Fruit fly (Drosophila melanogaster) whole organism, wandering third instar larva: Measurements from ENCODE around the gene CG12590.

Source experiments
- Abd-B ChIP-seq: fragments of >200 bp; optimal IDR thresholded peaks from 2 replicates; lab custom pipeline; 2017; ENCODE audit warnings: missing biosample characterization, missing genetic modification characterization
- CG32264 ChIP-seq: fragments of 200-800 bp; sonication (Bioruptor generic); optimal IDR thresholded peaks from 2 replicates; lab custom pipeline; 2016; ENCODE audit warnings: missing biosample characterization, missing genetic modification characterization
- CG9705 ChIP-seq: fragments of 200-800 bp; sonication (Bioruptor generic); optimal IDR thresholded peaks from 2 replicates; lab custom pipeline; 2018; ENCODE audit warnings: missing biosample characterization, mild to moderate bottlenecking, missing genetic modification characterization
- CrebA ChIP-seq: fragments of 200-800 bp; sonication (Bioruptor generic); optimal IDR thresholded peaks from 2 replicates; lab custom pipeline; 2016; ENCODE audit warnings: missing biosample characterization, mild to moderate bottlenecking, missing genetic modification characterization, borderline replicate concordance
- Dfd ChIP-seq: fragments of >200 bp; optimal IDR thresholded peaks from 2 replicates; lab custom pipeline; 2017; ENCODE audit warnings: missing biosample characterization, missing genetic modification characterization
- Dif ChIP-seq: fragments of 200-275, 200-300 bp; sonication (Bioruptor generic); optimal IDR thresholded peaks from 2 replicates; lab custom pipeline; 2018; ENCODE audit warnings: missing biosample characterization, missing genetic modification characterization; ENCODE audit not compliant: partially characterized antibody
- GATAd ChIP-seq: sonication (Bioruptor generic); optimal IDR thresholded peaks from 2 replicates; lab custom pipeline; 2016; ENCODE audit warnings: missing biosample characterization, missing genetic modification characterization
- HLH106 ChIP-seq: fragments of 200-800 bp; optimal IDR thresholded peaks from 3 replicates; lab custom pipeline; 2019; ENCODE audit warnings: missing biosample characterization, mild to moderate bottlenecking, missing genetic modification characterization, moderate library complexity
- Hnf4 ChIP-seq: fragments of 200-800 bp; sonication (Bioruptor generic); optimal IDR thresholded peaks from 2 replicates; lab custom pipeline; 2016; ENCODE audit warnings: missing biosample characterization, mild to moderate bottlenecking, missing genetic modification characterization
- Hr78 ChIP-seq: fragments of >200 bp; optimal IDR thresholded peaks from 2 replicates; lab custom pipeline; 2017; ENCODE audit warnings: missing biosample characterization, missing genetic modification characterization
- Hr83 ChIP-seq: fragments of 200-300 bp; sonication (Bioruptor generic); optimal IDR thresholded peaks from 2 replicates; lab custom pipeline; 2016; ENCODE audit warnings: missing biosample characterization, mild to moderate bottlenecking, missing genetic modification characterization, moderate library complexity; ENCODE audit not compliant: poor library complexity, severe bottlenecking
- Jra ChIP-seq: sonication (Bioruptor generic); optimal IDR thresholded peaks from 2 replicates; lab custom pipeline; 2016; ENCODE audit warnings: missing biosample characterization, missing genetic modification characterization
- Mio ChIP-seq: sonication (Bioruptor generic); optimal IDR thresholded peaks from 2 replicates; lab custom pipeline; 2016; ENCODE audit warnings: missing biosample characterization, missing genetic modification characterization
- Myc ChIP-seq: fragments of >200 bp; optimal IDR thresholded peaks from 2 replicates; lab custom pipeline; 2017
- N ChIP-seq: fragments of >200 bp; optimal IDR thresholded peaks from 2 replicates; lab custom pipeline; 2018; ENCODE audit warnings: missing biosample characterization, missing external identifiers, missing genetic modification characterization
- OdsH ChIP-seq: fragments of 200-800 bp; sonication (Bioruptor generic); optimal IDR thresholded peaks from 2 replicates; lab custom pipeline; 2016; ENCODE audit warnings: missing biosample characterization, mild to moderate bottlenecking, missing genetic modification characterization
- Rel ChIP-seq, 2 experiments: fragments of 200-800 bp; sonication (Bioruptor generic) in 1 of 2; optimal IDR thresholded peaks; 2 replicates in 1 of 2; 3 replicates in 1 of 2; lab custom pipeline; 2016 to 2019; ENCODE audit warnings: mild to moderate bottlenecking in 2 of 2, missing biosample characterization in 2 of 2, missing genetic modification characterization in 2 of 2, moderate library complexity in 1 of 2
- Sp1 ChIP-seq: fragments of 200-800 bp; sonication (Bioruptor generic); optimal IDR thresholded peaks from 3 replicates; lab custom pipeline; 2019; ENCODE audit warnings: missing biosample characterization, mild to moderate bottlenecking, missing genetic modification characterization, moderate library complexity
- Vsx2 ChIP-seq: fragments of 200-300, 225-300 bp; sonication (Bioruptor generic); optimal IDR thresholded peaks from 2 replicates; lab custom pipeline; 2018; ENCODE audit warnings: missing biosample characterization, missing genetic modification characterization; ENCODE audit not compliant: partially characterized antibody
- br ChIP-seq: fragments of 200-800 bp; sonication (Bioruptor generic); optimal IDR thresholded peaks from 2 replicates; lab custom pipeline; 2016; ENCODE audit warnings: missing biosample characterization, missing genetic modification characterization
- brk ChIP-seq: fragments of 200-800 bp; sonication (Bioruptor generic); optimal IDR thresholded peaks from 2 replicates; lab custom pipeline; 2016; ENCODE audit warnings: missing biosample characterization, mild to moderate bottlenecking, missing genetic modification characterization
- dl ChIP-seq, 2 experiments: fragments of 175-275, 200-275 bp in 1 of 2; fragments of 200-275 bp in 1 of 2; sonication (Bioruptor generic); optimal IDR thresholded peaks; lab custom pipeline; 2018; ENCODE audit warnings: mild to moderate bottlenecking in 2 of 2, missing biosample characterization in 2 of 2, missing genetic modification characterization in 2 of 2, moderate library complexity in 2 of 2; ENCODE audit not compliant: partially characterized antibody in 2 of 2, insufficient read depth in 1 of 2
- dmrt93B ChIP-seq: fragments of 200-800 bp; sonication (Bioruptor generic); optimal IDR thresholded peaks from 2 replicates; lab custom pipeline; 2018; ENCODE audit warnings: missing biosample characterization, mild to moderate bottlenecking, missing genetic modification characterization
- dsf ChIP-seq: sonication (Bioruptor generic); optimal IDR thresholded peaks from 2 replicates; lab custom pipeline; 2016; ENCODE audit warnings: missing biosample characterization, missing genetic modification characterization, borderline replicate concordance
- ey ChIP-seq: fragments of 200-800 bp; sonication (Bioruptor generic); optimal IDR thresholded peaks from 2 replicates; lab custom pipeline; 2016; ENCODE audit warnings: missing biosample characterization, missing genetic modification characterization
- foxo ChIP-seq, 2 experiments: fragments of 200-800 bp; sonication (Bioruptor generic); optimal IDR thresholded peaks; 2 replicates in 1 of 2; 3 replicates in 1 of 2; lab custom pipeline; 2016 to 2017; ENCODE audit warnings: missing biosample characterization in 2 of 2, missing genetic modification characterization in 2 of 2
- fru ChIP-seq: fragments of 200-800 bp; sonication (Bioruptor generic); optimal IDR thresholded peaks from 3 replicates; lab custom pipeline; 2016; ENCODE audit warnings: missing biosample characterization, mild to moderate bottlenecking, missing genetic modification characterization
- h ChIP-seq: fragments of 200-800 bp; sonication (Bioruptor generic); optimal IDR thresholded peaks from 3 replicates; lab custom pipeline; 2016; ENCODE audit warnings: missing biosample characterization, mild to moderate bottlenecking, missing genetic modification characterization
- jim ChIP-seq: fragments of 175-275, 200-325 bp; sonication (Bioruptor generic); optimal IDR thresholded peaks from 2 replicates; lab custom pipeline; 2016; ENCODE audit warnings: missing biosample characterization, mild to moderate bottlenecking, missing genetic modification characterization
- lola ChIP-seq: fragments of >200 bp; optimal IDR thresholded peaks from 2 replicates; lab custom pipeline; 2017; ENCODE audit warnings: missing biosample characterization, missing genetic modification characterization
- pan ChIP-seq: fragments of >200 bp; optimal IDR thresholded peaks from 2 replicates; lab custom pipeline; 2017
- psq ChIP-seq: fragments of 200-800 bp; sonication (Bioruptor generic); optimal IDR thresholded peaks from 3 replicates; lab custom pipeline; 2017; ENCODE audit warnings: missing biosample characterization, mild to moderate bottlenecking, missing genetic modification characterization, moderate library complexity
- rgr ChIP-seq: fragments of 200-800 bp; sonication (Bioruptor generic); optimal IDR thresholded peaks from 3 replicates; lab custom pipeline; 2016; ENCODE audit warnings: missing biosample characterization, mild to moderate bottlenecking, missing genetic modification characterization
- sage ChIP-seq: fragments of 200-800 bp; sonication (Bioruptor generic); optimal IDR thresholded peaks from 2 replicates; lab custom pipeline; 2016; ENCODE audit warnings: missing biosample characterization, mild to moderate bottlenecking, missing genetic modification characterization
- sv ChIP-seq: fragments of 200-800 bp; sonication (Bioruptor generic); optimal IDR thresholded peaks from 3 replicates; lab custom pipeline; 2016; ENCODE audit warnings: missing biosample characterization, missing genetic modification characterization
- tai ChIP-seq: sonication (Bioruptor generic); optimal IDR thresholded peaks from 2 replicates; lab custom pipeline; 2016; ENCODE audit warnings: missing biosample characterization, missing genetic modification characterization
- usp ChIP-seq: fragments of >200 bp; optimal IDR thresholded peaks from 2 replicates; lab custom pipeline; 2017; ENCODE audit warnings: missing biosample characterization, missing genetic modification characterization
- woc ChIP-seq: sonication (Bioruptor generic); optimal IDR thresholded peaks from 2 replicates; lab custom pipeline; 2016; ENCODE audit warnings: missing biosample characterization, mild to moderate bottlenecking, missing genetic modification characterization

CG12590 gene

dm6 chr3R:5159312-5159711, at the start of gene CG12590:
Gene CG12590 (plus strand): TSS chr3R:5159612.
- TF ChIP-seq Rel (GFP tag; optimal IDR thresholded peaks at IDR 0.05; lab: Kevin White, UChicago): no peak
- TF ChIP-seq Rel (tag; optimal IDR thresholded peaks at IDR 0.05; lab: Kevin White, UChicago): no peak
- no peak for TF ChIP-seq Hr78 (GFP tag; lab: Kevin White, UChicago)
- TF ChIP-seq Dfd (GFP tag; lab: Kevin White, UChicago): no peak
- TF ChIP-seq br: no peak
- TF ChIP-seq dsf: no peak

- TF ChIP-seq br (peak; percentile 43), Hnf4 (peak; percentile 5), dmrt93B (GFP tag; lab: Kevin White, UChicago) (no peak), dsf (no peak), ey (GFP tag; lab: Kevin White, UChicago) (no peak), OdsH (GFP tag; lab: Kevin White, UChicago) (no peak), Abd-B (GFP tag; lab: Kevin White, UChicago) (no peak), usp (GFP tag; lab: Kevin White, UChicago) (no peak), GATAd (GFP tag; lab: Kevin White, UChicago) (no peak), Dfd (GFP tag; lab: Kevin White, UChicago) (no peak), Hr83 (no peak), N (no peak), CG9705 (no peak), rgr (GFP tag; lab: Kevin White, UChicago) (peak; percentile 23), dl (GFP tag; optimal IDR thresholded peaks at IDR 0.05; lab: Kevin White, UChicago; ENCODE audit: insufficient read depth in 1 of 2, partially characterized antibody in 2 of 2) (no peak), CG32264 (GFP tag; lab: Kevin White, UChicago) (no peak), fru (GFP tag; lab: Kevin White, UChicago) (no peak), lola (GFP tag; lab: Kevin White, UChicago) (no peak), Vsx2 (GFP tag; lab: Kevin White, UChicago) (no peak), Hr78 (GFP tag; lab: Kevin White, UChicago) (no peak), foxo (GFP tag; optimal IDR thresholded peaks at IDR 0.05; lab: Kevin White, UChicago) (peak in 1 of 2 experiments; percentile 51), jim (GFP tag; lab: Kevin White, UChicago) (no peak), Rel (GFP tag; optimal IDR thresholded peaks at IDR 0.05; lab: Kevin White, UChicago) (no peak), Rel (tag; optimal IDR thresholded peaks at IDR 0.05; lab: Kevin White, UChicago) (no peak), Myc (lab: Kevin White, UChicago) (no peak), Sp1 (GFP tag; lab: Kevin White, UChicago) (peak; percentile 26), sv (no peak), h (GFP tag; lab: Kevin White, UChicago) (peak; percentile 18), CrebA (peak; percentile 25), tai (GFP tag; lab: Kevin White, UChicago) (no peak), HLH106 (tag; lab: Kevin White, UChicago) (peak; percentile 19), Jra (no peak), pan (lab: Kevin White, UChicago) (no peak), Dif (GFP tag; lab: Kevin White, UChicago) (no peak), psq (GFP tag; lab: Kevin White, UChicago) (no peak), brk (GFP tag; lab: Kevin White, UChicago) (no peak), sage (no peak), Mio (GFP tag; lab: Kevin White, UChicago) (no peak), woc (GFP tag; lab: Kevin White, UChicago) (peak; percentile 18)
These were observed 47.5 kb upstream of the CG12590 start for dm6 chr3R:5111887-5112286.

DNA sequence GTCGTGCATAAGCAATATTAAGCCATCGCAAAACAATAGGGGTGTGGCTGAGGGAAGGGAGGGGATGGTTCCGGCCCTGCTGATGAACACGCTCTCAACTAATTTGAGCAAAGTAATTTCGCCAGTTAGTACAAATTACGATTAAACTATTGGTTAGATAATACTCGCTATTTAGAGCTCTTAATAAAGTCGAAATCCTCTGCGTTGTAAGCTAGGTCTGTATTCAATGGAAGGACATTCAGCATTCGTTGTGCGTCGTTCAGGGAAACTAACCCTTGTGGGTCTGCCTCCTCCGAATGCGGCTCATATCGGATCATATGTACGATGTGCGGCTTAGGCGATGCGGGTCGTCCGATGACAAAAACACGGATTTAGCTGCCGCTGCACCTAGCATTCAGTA, 47.0 kb upstream of the CG12590 start:
- no peak for TF ChIP-seq psq (GFP tag; lab: Kevin White, UChicago)
- TF ChIP-seq Vsx2 (GFP tag; lab: Kevin White, UChicago): no peak
- TF ChIP-seq Myc (lab: Kevin White, UChicago): no peak
- no peak for TF ChIP-seq Hr83
- no peak for TF ChIP-seq CG32264 (GFP tag; lab: Kevin White, UChicago)
- no peak for TF ChIP-seq OdsH (GFP tag; lab: Kevin White, UChicago)
- no peak for TF ChIP-seq dmrt93B (GFP tag; lab: Kevin White, UChicago)
- TF ChIP-seq br: no peak
- no peak for TF ChIP-seq jim (GFP tag; lab: Kevin White, UChicago)
- no peak for TF ChIP-seq dl (GFP tag; optimal IDR thresholded peaks at IDR 0.05; lab: Kevin White, UChicago; ENCODE audit: insufficient read depth in 1 of 2, partially characterized antibody in 2 of 2)
- TF ChIP-seq Dif (GFP tag; lab: Kevin White, UChicago): no peak
- TF ChIP-seq rgr (GFP tag; lab: Kevin White, UChicago): no peak
- TF ChIP-seq Hr78 (GFP tag; lab: Kevin White, UChicago): no peak
- no peak for TF ChIP-seq Mio (GFP tag; lab: Kevin White, UChicago)
- TF ChIP-seq sv: no peak
- no peak for TF ChIP-seq dsf
